Fruit fly (Drosophila melanogaster) whole organism, prepupa: ENCODE data around the gene CG13244.

ENCODE experiments used
- Blimp-1 ChIP-seq: fragments of 200-800 bp; sonication (Bioruptor generic); optimal IDR thresholded peaks from 3 replicates; lab custom pipeline; 2017; ENCODE audit warnings: missing biosample characterization, missing genetic modification characterization, mild to moderate bottlenecking, moderate library complexity, missing genetic modification reagents
- CG10669 ChIP-seq: fragments of 200-800 bp; sonication (Bioruptor generic); optimal IDR thresholded peaks from 3 replicates; lab custom pipeline; 2018; ENCODE audit warnings: missing biosample characterization, mild to moderate bottlenecking, missing genetic modification characterization, moderate library complexity
- CG11762 ChIP-seq: fragments of 200-800 bp; sonication (Bioruptor generic); optimal IDR thresholded peaks from 3 replicates; lab custom pipeline; 2016; ENCODE audit warnings: missing biosample characterization, missing genetic modification characterization; ENCODE audit not compliant: insufficient read depth
- CG11902 ChIP-seq: fragments of 200-800 bp; sonication (Bioruptor generic); optimal IDR thresholded peaks from 3 replicates; lab custom pipeline; 2016; ENCODE audit warnings: missing biosample characterization, missing genetic modification characterization
- CG1621 ChIP-seq: fragments of 200-800 bp; sonication (Bioruptor generic); optimal IDR thresholded peaks from 3 replicates; lab custom pipeline; 2018; ENCODE audit warnings: missing biosample characterization, mild to moderate bottlenecking, missing genetic modification characterization
- CG3032 ChIP-seq: fragments of 200-800 bp; optimal IDR thresholded peaks from 2 replicates; lab custom pipeline; 2019; ENCODE audit warnings: missing biosample characterization, mild to moderate bottlenecking, missing genetic modification characterization, moderate library complexity
- CG32006 ChIP-seq: fragments of 200-800 bp; sonication (Bioruptor generic); optimal IDR thresholded peaks from 3 replicates; lab custom pipeline; 2017; ENCODE audit warnings: missing biosample characterization, mild to moderate bottlenecking, missing genetic modification characterization
- CG4318 ChIP-seq: fragments of 200-800 bp; sonication (Bioruptor generic); optimal IDR thresholded peaks from 3 replicates; lab custom pipeline; 2017; ENCODE audit warnings: missing biosample characterization, mild to moderate bottlenecking, missing genetic modification characterization
- CG6163 ChIP-seq: fragments of 200-800 bp; sonication (Bioruptor generic); IDR thresholded peaks from 3 replicates; pipeline ENCODE4 v1.3.6; 2022; ENCODE audit warnings: missing biosample characterization, missing genetic modification characterization
- CG6276 ChIP-seq: fragments of 200-800 bp; sonication (Bioruptor generic); optimal IDR thresholded peaks from 2 replicates; lab custom pipeline; 2017; ENCODE audit warnings: missing biosample characterization, mild to moderate bottlenecking, missing genetic modification characterization
- CG6792 ChIP-seq: fragments of 200-800 bp; sonication (Bioruptor generic); optimal IDR thresholded peaks from 3 replicates; lab custom pipeline; 2016; ENCODE audit warnings: missing biosample characterization, missing genetic modification characterization
- CG6808 ChIP-seq: fragments of 200-800 bp; sonication (Bioruptor generic); optimal IDR thresholded peaks from 3 replicates; lab custom pipeline; 2017; ENCODE audit warnings: missing biosample characterization, missing genetic modification characterization, mild to moderate bottlenecking, moderate library complexity, missing genetic modification reagents
- CG7368 ChIP-seq: fragments of 200-800 bp; sonication (Bioruptor generic); optimal IDR thresholded peaks from 3 replicates; lab custom pipeline; 2016; ENCODE audit warnings: missing biosample characterization, missing genetic modification characterization
- CG8119 ChIP-seq: fragments of 200-800 bp; sonication (Bioruptor generic); IDR thresholded peaks from 3 replicates; pipeline ENCODE4 v1.3.6; 2022; ENCODE audit warnings: missing biosample characterization, missing genetic modification characterization
- CG8632 ChIP-seq: fragments of 200-800 bp; sonication (Bioruptor generic); optimal IDR thresholded peaks from 3 replicates; lab custom pipeline; 2016; ENCODE audit warnings: missing biosample characterization, missing genetic modification characterization
- CG9139 ChIP-seq: fragments of 200-800 bp; sonication (Bioruptor generic); optimal IDR thresholded peaks from 3 replicates; lab custom pipeline; 2017; ENCODE audit warnings: missing biosample characterization, mild to moderate bottlenecking, missing genetic modification characterization
- Eip75B ChIP-seq: fragments of 200-800 bp; sonication (Bioruptor generic); optimal IDR thresholded peaks from 3 replicates; lab custom pipeline; 2016; ENCODE audit warnings: missing biosample characterization, missing genetic modification characterization
- Eip78C ChIP-seq: fragments of 200-800 bp; sonication (Bioruptor generic); peaks from one replicate; lab custom pipeline; 2016; ENCODE audit warnings: missing biosample characterization, missing genetic modification characterization
- Eip93F ChIP-seq: fragments of 200-800 bp; sonication (Bioruptor generic); optimal IDR thresholded peaks from 2 replicates; lab custom pipeline; 2016; ENCODE audit warnings: missing biosample characterization, mild to moderate bottlenecking, missing genetic modification characterization
- Ets21C ChIP-seq: fragments of 200-800 bp; sonication (Bioruptor generic); optimal IDR thresholded peaks from 3 replicates; lab custom pipeline; 2016; ENCODE audit warnings: missing biosample characterization, missing genetic modification characterization
- Ets96B ChIP-seq: fragments of 200-800 bp; optimal IDR thresholded peaks from 2 replicates; lab custom pipeline; 2019; ENCODE audit warnings: missing biosample characterization, mild to moderate bottlenecking, missing genetic modification characterization, moderate library complexity
- Gug ChIP-seq: fragments of 200-800 bp; sonication (Bioruptor generic); IDR thresholded peaks from 2 replicates; pipeline ENCODE4 v1.3.6; 2022; ENCODE audit warnings: missing biosample characterization, missing genetic modification characterization
- Hr38 ChIP-seq: sonication (Bioruptor generic); optimal IDR thresholded peaks from 2 replicates; lab custom pipeline; 2016; ENCODE audit warnings: missing biosample characterization, missing genetic modification characterization
- Hr39 ChIP-seq: fragments of 200-800 bp; sonication (Bioruptor generic); optimal IDR thresholded peaks from 2 replicates; lab custom pipeline; 2016; ENCODE audit warnings: missing biosample characterization, missing genetic modification characterization
- Met ChIP-seq: fragments of 200-800 bp; sonication (Bioruptor generic); optimal IDR thresholded peaks from 3 replicates; lab custom pipeline; 2016; ENCODE audit warnings: missing biosample characterization, missing genetic modification characterization
- OdsH ChIP-seq: fragments of 200-800 bp; sonication (Bioruptor generic); optimal IDR thresholded peaks from 3 replicates; lab custom pipeline; 2016; ENCODE audit warnings: missing biosample characterization, missing genetic modification characterization
- Smox ChIP-seq: fragments of 200-800 bp; sonication (Bioruptor generic); optimal IDR thresholded peaks from 3 replicates; lab custom pipeline; 2016; ENCODE audit warnings: missing biosample characterization, missing genetic modification characterization
- achi ChIP-seq: fragments of 200-800 bp; sonication (Bioruptor generic); optimal IDR thresholded peaks from 3 replicates; lab custom pipeline; 2016; ENCODE audit warnings: missing biosample characterization, missing genetic modification characterization
- acj6 ChIP-seq: fragments of 200-800 bp; sonication (Bioruptor generic); optimal IDR thresholded peaks from 3 replicates; lab custom pipeline; 2016; ENCODE audit warnings: missing biosample characterization, missing genetic modification characterization
- cyc ChIP-seq: fragments of 200-800 bp; sonication (Bioruptor generic); optimal IDR thresholded peaks from 3 replicates; lab custom pipeline; 2016; ENCODE audit warnings: missing biosample characterization, missing genetic modification characterization
- dac ChIP-seq: fragments of 200-800 bp; sonication (Bioruptor generic); optimal IDR thresholded peaks from 2 replicates; lab custom pipeline; 2017; ENCODE audit warnings: missing biosample characterization, mild to moderate bottlenecking, missing genetic modification characterization
- dsx ChIP-seq: fragments of 200-800 bp; optimal IDR thresholded peaks from 3 replicates; lab custom pipeline; 2019; ENCODE audit warnings: missing biosample characterization, mild to moderate bottlenecking, missing genetic modification characterization, moderate library complexity; ENCODE audit not compliant: poor library complexity, severe bottlenecking
- esn ChIP-seq: fragments of 200-800 bp; sonication (Bioruptor generic); optimal IDR thresholded peaks from 2 replicates; lab custom pipeline; 2016; ENCODE audit warnings: missing biosample characterization, mild to moderate bottlenecking, missing genetic modification characterization, moderate library complexity
- fd59A ChIP-seq: fragments of 200-800 bp; sonication (Bioruptor generic); optimal IDR thresholded peaks from 2 replicates; lab custom pipeline; 2017; ENCODE audit warnings: missing biosample characterization, mild to moderate bottlenecking, missing genetic modification characterization, missing genetic modification reagents
- net ChIP-seq: fragments of 200-800 bp; sonication (Bioruptor generic); optimal IDR thresholded peaks from 3 replicates; lab custom pipeline; 2016; ENCODE audit warnings: missing biosample characterization, missing genetic modification characterization
- salr ChIP-seq, 2 experiments: fragments of 200-800 bp; sonication (Bioruptor generic); optimal IDR thresholded peaks; 3 replicates each; lab custom pipeline; 2016 to 2018; ENCODE audit warnings: missing biosample characterization in 2 of 2, missing genetic modification characterization in 2 of 2, mild to moderate bottlenecking in 1 of 2
- spab ChIP-seq: fragments of 200-800 bp; sonication (Bioruptor generic); optimal IDR thresholded peaks from 2 replicates; lab custom pipeline; 2017; ENCODE audit warnings: missing biosample characterization, mild to moderate bottlenecking, missing genetic modification characterization, missing genetic modification reagents
- ss ChIP-seq, 2 experiments: fragments of 200-800 bp; sonication (Bioruptor generic); optimal IDR thresholded peaks; 2 replicates in 1 of 2; 3 replicates in 1 of 2; lab custom pipeline; 2017 to 2018; ENCODE audit warnings: mild to moderate bottlenecking in 2 of 2, missing biosample characterization in 2 of 2, missing genetic modification characterization in 2 of 2, moderate library complexity in 1 of 2
- svp ChIP-seq: fragments of 200-800 bp; sonication (Bioruptor generic); peaks from one replicate; lab custom pipeline; 2016; ENCODE audit warnings: missing biosample characterization, missing genetic modification characterization
- topi ChIP-seq: fragments of 200-800 bp; sonication (Bioruptor generic); optimal IDR thresholded peaks from 3 replicates; lab custom pipeline; 2016; ENCODE audit warnings: missing biosample characterization, missing genetic modification characterization
- vri ChIP-seq: fragments of 200-800 bp; sonication (Bioruptor generic); optimal IDR thresholded peaks from 3 replicates; lab custom pipeline; 2016; ENCODE audit warnings: missing biosample characterization, mild to moderate bottlenecking, missing genetic modification characterization

The CG13244 gene

DNA sequence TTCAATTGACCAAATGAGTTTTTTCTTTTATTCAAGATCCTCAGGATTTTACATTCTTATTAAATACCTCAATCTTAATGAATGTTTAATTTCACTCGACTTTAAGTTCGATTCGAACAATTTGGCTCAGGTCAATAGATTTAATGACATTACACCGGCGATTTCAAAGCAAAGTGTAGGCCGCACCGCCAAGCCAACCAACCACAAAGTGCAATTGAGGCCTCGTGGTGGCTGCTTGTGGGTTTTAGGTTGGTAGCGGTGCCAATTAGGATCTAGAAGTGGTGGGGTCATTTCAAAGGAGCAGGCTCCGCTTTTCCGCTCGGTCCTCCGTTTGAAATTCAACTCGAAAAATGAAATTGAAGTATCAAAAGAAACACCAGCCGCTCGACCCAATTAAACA, at the start of gene CG13244:
Gene CG13244 (plus strand): TSS at position 301 of the 400 bp plus-strand sequence.
- TF ChIP-seq CG32006 (GFP tag; lab: Kevin White, UChicago) (no peak), Eip78C (GFP tag; lab: Kevin White, UChicago) (no peak), CG1621 (tag; lab: Kevin White, UChicago) (no peak)
- TF ChIP-seq, all 60 proteins: peak for 0

DNA sequence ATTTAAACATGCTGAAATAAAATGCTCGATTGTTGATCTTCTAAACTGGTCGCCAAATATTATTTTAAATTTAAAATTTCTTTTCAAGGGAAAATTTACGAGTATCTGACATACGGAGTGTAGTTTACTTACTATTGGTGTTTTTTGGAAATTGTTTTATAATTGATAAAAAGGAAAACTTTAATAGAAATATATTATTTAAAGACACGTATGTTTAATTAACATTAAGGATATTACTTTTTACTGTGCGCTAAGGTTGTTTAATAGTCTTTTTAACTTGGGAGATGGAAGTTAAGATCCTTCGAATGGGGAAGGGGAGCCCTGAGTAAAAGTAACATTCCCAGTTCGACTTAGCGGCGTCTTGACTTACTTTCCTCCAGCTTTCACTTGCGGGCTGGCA, 36.6 kb upstream of the CG13244 start, which contains the start of gene CG7653:
Gene CG7653 (minus strand): TSS at position 101 of the 400 bp plus-strand sequence.
- TF ChIP-seq Blimp-1 (no peak), spab (GFP tag; lab: Kevin White, UChicago) (no peak), fd59A (GFP tag; lab: Kevin White, UChicago) (no peak), acj6 (GFP tag; lab: Kevin White, UChicago) (no peak), Gug (GFP tag; lab: Robert Waterston, UW) (no peak), Eip93F (no peak), CG4318 (GFP tag; lab: Kevin White, UChicago) (no peak), Hr38 (GFP tag; lab: Kevin White, UChicago) (no peak), Hr39 (GFP tag; lab: Kevin White, UChicago) (no peak), CG6276 (no peak), Smox (GFP tag; lab: Kevin White, UChicago) (no peak), Eip75B (no peak), net (GFP tag; lab: Kevin White, UChicago) (no peak)

dm6 chr2L:15883090-15883489, 33.6 kb upstream of the CG13244 start, which contains the start of gene CG44475:
Gene CG44475, minus strand, starts transcription at chr2L:15883190.
- no peak for TF ChIP-seq acj6 (GFP tag; lab: Kevin White, UChicago)
- no peak for TF ChIP-seq CG9139 (GFP tag; lab: Kevin White, UChicago)
- no peak for TF ChIP-seq net (GFP tag; lab: Kevin White, UChicago)
- no peak for TF ChIP-seq fd59A (GFP tag; lab: Kevin White, UChicago)
- TF ChIP-seq spab (GFP tag; lab: Kevin White, UChicago), result no peak
- TF ChIP-seq vri, result no peak
- no peak for TF ChIP-seq Blimp-1
- no peak for TF ChIP-seq Ets21C (GFP tag; lab: Kevin White, UChicago)
- TF ChIP-seq CG4318 (GFP tag; lab: Kevin White, UChicago), result no peak
- no peak for TF ChIP-seq dac
- TF ChIP-seq CG6808 (GFP tag; lab: Kevin White, UChicago), result no peak
- no peak for TF ChIP-seq topi (GFP tag; lab: Kevin White, UChicago)
- TF ChIP-seq esn (GFP tag; lab: Kevin White, UChicago), result no peak
- TF ChIP-seq OdsH, result no peak
- no peak for TF ChIP-seq ss (GFP tag; optimal IDR thresholded peaks at IDR 0.05; lab: Kevin White, UChicago)
- TF ChIP-seq CG6276, result no peak

dm6 chr2L:15886187-15886586, 30.5 kb upstream of the CG13244 start:
- TF ChIP-seq CG4318 (GFP tag; lab: Kevin White, UChicago) (no peak), fd59A (GFP tag; lab: Kevin White, UChicago) (no peak), Ets21C (GFP tag; lab: Kevin White, UChicago) (peak; percentile 16), svp (GFP tag; lab: Kevin White, UChicago) (peak; percentile 72), CG9139 (GFP tag; lab: Kevin White, UChicago) (no peak), Met (GFP tag; lab: Kevin White, UChicago) (peak; percentile 39), CG11902 (GFP tag; lab: Kevin White, UChicago) (no peak), Hr39 (GFP tag; lab: Kevin White, UChicago) (peak; percentile 26), Hr38 (GFP tag; lab: Kevin White, UChicago) (no peak), achi (GFP tag; lab: Kevin White, UChicago) (peak; percentile 41), CG1621 (tag; lab: Kevin White, UChicago) (peak; percentile 29), Eip75B (peak; percentile 24), CG3032 (tag; lab: Kevin White, UChicago) (no peak), cyc (GFP tag; lab: Kevin White, UChicago) (peak; percentile 27), CG6792 (peak; percentile 40), Blimp-1 (no peak), CG6808 (GFP tag; lab: Kevin White, UChicago) (no peak), CG8632 (peak; percentile 9), Ets96B (tag; lab: Kevin White, UChicago) (no peak), CG8119 (no peak), Gug (GFP tag; lab: Robert Waterston, UW) (0 out of 2 replicates have a peak, but pooled peaks have one; percentile 18), CG10669 (GFP tag; lab: Kevin White, UChicago) (no peak), salr (GFP tag; optimal IDR thresholded peaks at IDR 0.05; lab: Kevin White, UChicago) (no peak), CG6163 (peak; percentile 60; the same call in 1 of the 3 replicates), ss (GFP tag; optimal IDR thresholded peaks at IDR 0.05; lab: Kevin White, UChicago) (no peak), net (GFP tag; lab: Kevin White, UChicago) (no peak), Smox (GFP tag; lab: Kevin White, UChicago) (peak; percentile 46), CG32006 (GFP tag; lab: Kevin White, UChicago) (peak; percentile 40), dac (no peak), dsx (GFP tag; lab: Kevin White, UChicago) (no peak), CG7368 (no peak), esn (GFP tag; lab: Kevin White, UChicago) (no peak), CG11762 (GFP tag; lab: Kevin White, UChicago) (no peak), spab (GFP tag; lab: Kevin White, UChicago) (peak; percentile 43)
